Fruit fly (Drosophila melanogaster) whole organism, embryonic: ENCODE measurements around the gene Nsun2.

ENCODE experiments used
- B-H1 ChIP-seq: fragments of 200-800 bp; sonication (Bioruptor generic); IDR thresholded peaks from 3 replicates; pipeline ENCODE4 v1.3.6; 2022; ENCODE audit warnings: missing biosample characterization, missing genetic modification characterization
- Bgb ChIP-seq: fragments of 200-800 bp; sonication (Bioruptor generic); IDR thresholded peaks from 2 replicates; pipeline ENCODE4 v1.3.6; 2022; ENCODE audit warnings: missing biosample characterization, missing genetic modification characterization; ENCODE audit not compliant: partially characterized antibody
- CG10366 ChIP-seq: fragments of 200-800 bp; sonication (Bioruptor generic); IDR thresholded peaks from 2 replicates; pipeline ENCODE4 v1.3.6; 2022; ENCODE audit warnings: missing biosample characterization, missing genetic modification characterization
- CG10431 ChIP-seq: fragments of 200-800 bp; sonication (Bioruptor generic); optimal IDR thresholded peaks from 3 replicates; lab custom pipeline; 2018; ENCODE audit warnings: missing biosample characterization, mild to moderate bottlenecking, missing genetic modification characterization
- CG11093 ChIP-seq: fragments of 200-800 bp; sonication (Bioruptor generic); IDR thresholded peaks from 3 replicates; pipeline ENCODE4 v1.3.6; 2022; ENCODE audit warnings: missing biosample characterization, missing genetic modification characterization
- CG13775 ChIP-seq: fragments of 200-800 bp; sonication (Bioruptor generic); optimal IDR thresholded peaks from 3 replicates; lab custom pipeline; 2017; ENCODE audit warnings: missing biosample characterization, mild to moderate bottlenecking, missing genetic modification characterization
- CG14710 ChIP-seq: fragments of 200-800 bp; sonication (Bioruptor generic); optimal IDR thresholded peaks from 3 replicates; lab custom pipeline; 2019; ENCODE audit warnings: missing biosample characterization, mild to moderate bottlenecking, missing genetic modification characterization, moderate library complexity
- CG30431 ChIP-seq: fragments of 200-800 bp; sonication (Bioruptor generic); optimal IDR thresholded peaks from 2 replicates; lab custom pipeline; 2017; ENCODE audit warnings: missing biosample characterization, missing genetic modification characterization
- CG34224 ChIP-seq: fragments of 200-800 bp; sonication (Bioruptor generic); IDR thresholded peaks from 3 replicates; pipeline ENCODE4 v1.3.6; 2022; ENCODE audit warnings: missing biosample characterization, missing genetic modification characterization; ENCODE audit not compliant: partially characterized antibody
- CG9932 ChIP-seq: fragments of 200-800 bp; sonication (Bioruptor generic); IDR thresholded peaks from 2 replicates; pipeline ENCODE4 v1.3.6; 2022; ENCODE audit warnings: missing biosample characterization, missing genetic modification characterization
- CTCF ChIP-seq: fragments of 200-800 bp; sonication (Bioruptor generic); optimal IDR thresholded peaks from 2 replicates; lab custom pipeline; 2017; ENCODE audit warnings: missing biosample characterization, mild to moderate bottlenecking, missing genetic modification characterization, moderate library complexity
- Dbx ChIP-seq: fragments of 200-800 bp; sonication (Bioruptor generic); IDR thresholded peaks from 3 replicates; pipeline ENCODE4 v1.3.6; 2022; ENCODE audit warnings: missing biosample characterization, missing genetic modification characterization
- Dll ChIP-seq: fragments of 200-800 bp; sonication (Bioruptor generic); IDR thresholded peaks from 4 replicates; pipeline ENCODE4 v1.3.6; 2022; ENCODE audit warnings: missing biosample characterization, missing genetic modification characterization; ENCODE audit not compliant: partially characterized antibody
- Doc3 ChIP-seq: fragments of 200-800 bp; sonication (Bioruptor generic); IDR thresholded peaks from 3 replicates; pipeline ENCODE4 v1.3.6; 2022; ENCODE audit warnings: missing biosample characterization, missing genetic modification characterization; ENCODE audit not compliant: partially characterized antibody
- ERR ChIP-seq: fragments of 200-800 bp; sonication (Bioruptor generic); optimal IDR thresholded peaks from 2 replicates; lab custom pipeline; 2016; ENCODE audit warnings: missing biosample characterization, missing genetic modification characterization
- Fer3 ChIP-seq: fragments of 200-800 bp; sonication (Bioruptor generic); optimal IDR thresholded peaks from 2 replicates; lab custom pipeline; 2018; ENCODE audit warnings: missing biosample characterization, mild to moderate bottlenecking, missing genetic modification characterization, moderate library complexity
- Gsc ChIP-seq: fragments of 200-800 bp; sonication (Bioruptor generic); IDR thresholded peaks from 2 replicates; pipeline ENCODE4 v1.3.6; 2022; ENCODE audit warnings: missing biosample characterization, missing genetic modification characterization
- HLH4C ChIP-seq: fragments of 200-800 bp; sonication (Bioruptor generic); IDR thresholded peaks from 3 replicates; pipeline ENCODE4 v1.3.6; 2022; ENCODE audit warnings: missing biosample characterization, missing genetic modification characterization; ENCODE audit not compliant: partially characterized antibody
- Lpt ChIP-seq: fragments of >200 bp; optimal IDR thresholded peaks from 2 replicates; lab custom pipeline; 2018; ENCODE audit warnings: missing biosample characterization, missing genetic modification characterization
- Max ChIP-seq: fragments of 200-800 bp; sonication (Bioruptor generic); optimal IDR thresholded peaks from 2 replicates; lab custom pipeline; 2016; ENCODE audit warnings: missing biosample characterization, mild to moderate bottlenecking, missing genetic modification characterization
- Myb ChIP-seq: fragments of 200-800 bp; sonication (Bioruptor generic); optimal IDR thresholded peaks from 2 replicates; lab custom pipeline; 2016; ENCODE audit warnings: missing biosample characterization, missing genetic modification characterization
- Nf-YA ChIP-seq: fragments of 200-800 bp; sonication (Bioruptor generic); IDR thresholded peaks from 2 replicates; pipeline ENCODE4 v1.3.6; 2022; ENCODE audit warnings: missing biosample characterization, missing genetic modification characterization
- Nf-YC ChIP-seq: fragments of 200-800 bp; optimal IDR thresholded peaks from 3 replicates; lab custom pipeline; 2019; ENCODE audit warnings: missing biosample characterization, mild to moderate bottlenecking, missing genetic modification characterization, moderate library complexity
- Scr ChIP-seq: fragments of 200-800 bp; sonication (Bioruptor generic); IDR thresholded peaks from 2 replicates; pipeline ENCODE4 v1.3.6; 2022; ENCODE audit warnings: missing biosample characterization, missing genetic modification characterization; ENCODE audit not compliant: partially characterized antibody
- Side ChIP-seq: fragments of 200-800 bp; sonication (Bioruptor generic); optimal IDR thresholded peaks from 2 replicates; lab custom pipeline; 2016; ENCODE audit warnings: missing biosample characterization, missing genetic modification characterization
- Sin3A ChIP-seq: fragments of >200 bp; optimal IDR thresholded peaks from 2 replicates; lab custom pipeline; 2018
- Xbp1 ChIP-seq: fragments of 200-800 bp; sonication (Bioruptor generic); optimal IDR thresholded peaks from 3 replicates; lab custom pipeline; 2016; ENCODE audit warnings: missing biosample characterization, mild to moderate bottlenecking, missing genetic modification characterization
- bowl ChIP-seq: fragments of 200-800 bp; sonication (Bioruptor generic); IDR thresholded peaks from 2 replicates; pipeline ENCODE4 v1.3.6; 2022; ENCODE audit warnings: missing biosample characterization, missing genetic modification characterization
- chm ChIP-seq: fragments of 200-800 bp; sonication (Bioruptor generic); IDR thresholded peaks from 2 replicates; pipeline ENCODE4 v1.3.6; 2022; ENCODE audit warnings: missing biosample characterization, missing genetic modification characterization
- dpn ChIP-seq, 2 experiments: fragments of 200-800 bp; sonication (Bioruptor generic); optimal IDR thresholded peaks; 3 replicates each; lab custom pipeline; 2016; ENCODE audit warnings: missing biosample characterization in 2 of 2, missing genetic modification characterization in 2 of 2
- fd64A ChIP-seq: fragments of 200-800 bp; sonication (Bioruptor generic); optimal IDR thresholded peaks from 3 replicates; lab custom pipeline; 2018; ENCODE audit warnings: missing biosample characterization, mild to moderate bottlenecking, missing genetic modification characterization
- fd96Cb ChIP-seq: fragments of 200-800 bp; sonication (Bioruptor generic); optimal IDR thresholded peaks from 2 replicates; lab custom pipeline; 2018; ENCODE audit warnings: missing biosample characterization, mild to moderate bottlenecking, missing genetic modification characterization, moderate library complexity
- gem ChIP-seq: fragments of 200-800 bp; sonication (Bioruptor generic); optimal IDR thresholded peaks from 2 replicates; lab custom pipeline; 2019; ENCODE audit warnings: missing biosample characterization, mild to moderate bottlenecking, missing genetic modification characterization, moderate library complexity
- jumu ChIP-seq: fragments of 200-800 bp; sonication (Bioruptor generic); optimal IDR thresholded peaks from 3 replicates; lab custom pipeline; 2016; ENCODE audit warnings: missing biosample characterization, missing genetic modification characterization
- knrl ChIP-seq: fragments of 200-800 bp; sonication (Bioruptor generic); IDR thresholded peaks from 3 replicates; pipeline ENCODE4 v1.3.6; 2022; ENCODE audit warnings: missing biosample characterization, missing genetic modification characterization; ENCODE audit not compliant: partially characterized antibody
- nom ChIP-seq: fragments of 200-800 bp; sonication (Bioruptor generic); optimal IDR thresholded peaks from 2 replicates; lab custom pipeline; 2017; ENCODE audit warnings: missing biosample characterization, missing genetic modification characterization, mild to moderate bottlenecking, moderate library complexity, missing genetic modification reagents
- odd ChIP-seq: fragments of 200-800 bp; sonication (Bioruptor generic); optimal IDR thresholded peaks from 2 replicates; lab custom pipeline; 2017; ENCODE audit warnings: missing biosample characterization, mild to moderate bottlenecking, missing genetic modification characterization
- phol ChIP-seq: fragments of 200-800 bp; sonication (Bioruptor generic); optimal IDR thresholded peaks from 3 replicates; lab custom pipeline; 2018; ENCODE audit warnings: missing biosample characterization, mild to moderate bottlenecking, missing genetic modification characterization, moderate library complexity
- prd ChIP-seq, 3 experiments: fragments of >200 bp in 2 of 3; fragments of 200-800 bp in 1 of 3; sonication (Bioruptor generic) in 1 of 3; optimal IDR thresholded peaks in 2 of 3; IDR thresholded peaks in 1 of 3; 2 replicates in 2 of 3; 3 replicates in 1 of 3; pipeline versions ENCODE4 v1.3.6 to Lab custom; 2017 to 2022; ENCODE audit warnings: missing biosample characterization in 1 of 3, missing genetic modification characterization in 1 of 3
- pzg ChIP-seq: fragments of 200-800 bp; sonication (Bioruptor generic); optimal IDR thresholded peaks from 3 replicates; lab custom pipeline; 2018; ENCODE audit warnings: missing biosample characterization, mild to moderate bottlenecking, missing genetic modification characterization, moderate library complexity
- repo ChIP-seq: fragments of 200-800 bp; sonication (Bioruptor generic); optimal IDR thresholded peaks from 2 replicates; lab custom pipeline; 2016; ENCODE audit warnings: missing biosample characterization, missing genetic modification characterization
- row ChIP-seq: fragments of 200-800 bp; sonication (Bioruptor generic); IDR thresholded peaks from 3 replicates; pipeline ENCODE4 v1.3.6; 2022; ENCODE audit warnings: missing biosample characterization, missing genetic modification characterization
- sens ChIP-seq: fragments of 200-800 bp; sonication (Bioruptor generic); peaks from one replicate; lab custom pipeline; 2016; ENCODE audit warnings: missing biosample characterization, missing genetic modification characterization
- sim ChIP-seq: fragments of 200-800 bp; sonication (Bioruptor generic); IDR thresholded peaks from 2 replicates; pipeline ENCODE4 v1.3.6; 2022; ENCODE audit warnings: missing biosample characterization, missing genetic modification characterization
- slbo ChIP-seq: fragments of 200-800 bp; sonication (Bioruptor generic); IDR thresholded peaks from 2 replicates; pipeline ENCODE4 v1.3.6; 2022; ENCODE audit warnings: missing biosample characterization, missing genetic modification characterization
- tin ChIP-seq: fragments of 200-800 bp; sonication (Bioruptor generic); optimal IDR thresholded peaks from 3 replicates; lab custom pipeline; 2016; ENCODE audit warnings: missing biosample characterization, missing genetic modification characterization
- tna ChIP-seq: fragments of 200-800 bp; sonication (Bioruptor generic); IDR thresholded peaks from 2 replicates; pipeline ENCODE4 v1.3.6; 2022; ENCODE audit warnings: missing biosample characterization, missing genetic modification characterization; ENCODE audit not compliant: partially characterized antibody
- trem ChIP-seq: fragments of 200-800 bp; optimal IDR thresholded peaks from 3 replicates; lab custom pipeline; 2019; ENCODE audit warnings: missing biosample characterization, mild to moderate bottlenecking, missing genetic modification characterization, moderate library complexity
- twi ChIP-seq: fragments of 200-800 bp; optimal IDR thresholded peaks from 2 replicates; lab custom pipeline; 2019; ENCODE audit warnings: missing biosample characterization, mild to moderate bottlenecking, missing genetic modification characterization, moderate library complexity
- vvl ChIP-seq: fragments of 200-800 bp; sonication (Bioruptor generic); IDR thresholded peaks from 2 replicates; pipeline ENCODE4 v1.3.6; 2022; ENCODE audit warnings: missing biosample characterization, missing genetic modification characterization

Gene Nsun2

DNA sequence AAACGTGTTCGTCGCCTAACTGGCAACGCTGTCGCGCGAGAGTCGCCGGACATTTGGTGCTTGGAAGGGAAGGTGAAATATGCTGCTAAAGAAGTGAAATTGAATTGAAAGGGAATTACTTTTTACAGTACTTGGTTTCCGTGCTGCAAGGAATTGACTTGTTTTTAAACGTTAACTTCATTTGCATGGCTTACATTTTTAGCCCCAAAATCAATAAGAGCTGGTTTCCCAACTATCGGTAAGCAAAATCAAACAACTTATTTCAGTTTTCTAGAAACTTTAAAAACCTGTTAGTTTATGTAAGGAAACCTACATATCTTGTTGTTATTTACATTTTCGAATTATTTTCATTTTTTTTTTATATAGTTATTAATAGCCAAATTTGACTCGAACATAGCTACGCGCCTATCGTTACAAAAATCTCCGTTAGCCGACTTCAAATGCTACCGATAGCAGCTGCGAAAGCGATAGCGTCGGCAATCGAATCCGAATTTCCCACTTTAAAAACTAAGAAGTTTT is at the start of gene Nsun2, which contains the start of gene dgt4 (continued):
- TF ChIP-seq CG14710 (peak; percentile 40), CTCF (GFP tag; lab: Kevin White, UChicago) (no peak), nom (GFP tag; lab: Kevin White, UChicago) (no peak), fd64A (GFP tag; lab: Kevin White, UChicago) (no peak), CG34224 (GFP tag; lab: Robert Waterston, UW) (peak; percentile 36; the same call in 1 of the 3 replicates), bowl (GFP tag; lab: Robert Waterston, UW) (no peak), Bgb (peak; percentile 59), repo (GFP tag; lab: Kevin White, UChicago) (no peak), Nf-YA (GFP tag; lab: Robert Waterston, UW) (no peak), Sin3A (lab: Kevin White, UChicago) (peak; percentile 51), Lpt (GFP tag; lab: Kevin White, UChicago) (no peak), pzg (peak; percentile 22), phol (tag; lab: Kevin White, UChicago) (peak; percentile 25), Scr (GFP tag; lab: Robert Waterston, UW) (peak; percentile 66), sens (peak; percentile 62), Fer3 (tag; lab: Kevin White, UChicago) (no peak), CG13775 (GFP tag; lab: Kevin White, UChicago) (peak; percentile 49), B-H1 (GFP tag; lab: Robert Waterston, UW) (no peak), row (GFP tag; lab: Robert Waterston, UW) (peak; percentile 49), fd96Cb (no peak), CG10366 (GFP tag; lab: Robert Waterston, UW) (no peak), chm (GFP tag; lab: Robert Waterston, UW) (no peak), Doc3 (GFP tag; lab: Robert Waterston, UW) (0 out of 3 replicates have a peak, but pooled peaks have one; percentile 28), vvl (GFP tag; lab: Robert Waterston, UW) (0 out of 2 replicates have a peak, but pooled peaks have one; percentile 33), dpn (GFP tag; optimal IDR thresholded peaks at IDR 0.05; lab: Kevin White, UChicago) (peak; percentile 0 to 7), odd (GFP tag; lab: Kevin White, UChicago) (no peak), jumu (GFP tag; lab: Kevin White, UChicago) (peak; percentile 24), ERR (no peak), Max (GFP tag; lab: Kevin White, UChicago) (peak; percentile 44), slbo (peak; percentile 33; the same call in 1 of the 2 replicates), prd (optimal IDR thresholded peaks at IDR 0.05; lab: Kevin White, UChicago) (no peak), prd (GFP tag; IDR thresholded peaks at IDR 0.05; lab: Robert Waterston, UW) (peak; percentile 27; the same call in 1 of the 3 replicates), CG30431 (GFP tag; lab: Kevin White, UChicago) (no peak), Myb (GFP tag; lab: Kevin White, UChicago) (peak; percentile 31), CG9932 (GFP tag; lab: Robert Waterston, UW) (peak; percentile 40; the same call in 1 of the 2 replicates), tin (peak; percentile 4), knrl (GFP tag; lab: Robert Waterston, UW) (peak; percentile 63; the same call in 2 of the 3 replicates), Xbp1 (peak; percentile 26), Dbx (GFP tag; lab: Robert Waterston, UW) (no peak), sim (GFP tag; lab: Robert Waterston, UW) (no peak), CG10431 (GFP tag; lab: Kevin White, UChicago) (no peak), Nf-YC (tag; lab: Kevin White, UChicago) (no peak), tna (GFP tag; lab: Robert Waterston, UW) (0 out of 2 replicates have a peak, but pooled peaks have one; percentile 43), Dll (GFP tag; lab: Robert Waterston, UW) (peak; percentile 72; the same call in 3 of the 4 replicates), twi (no peak), trem (peak; percentile 21), CG11093 (GFP tag; lab: Robert Waterston, UW) (no peak), Side (GFP tag; lab: Kevin White, UChicago) (no peak), Gsc (GFP tag; lab: Robert Waterston, UW) (no peak), gem (tag; lab: Kevin White, UChicago) (no peak), HLH4C (GFP tag; lab: Robert Waterston, UW) (0 out of 3 replicates have a peak, but pooled peaks have one; percentile 46)
